Worm (Caenorhabditis elegans): ENCODE measurements around the gene tre-3.

ce11 chrV:11664875-11665384 is 50.8 kb downstream of the tre-3 start, which contains the start of gene ceh-27:
- TF ChIP-seq klf-2 (GFP tag; conservative IDR thresholded peaks at IDR 0.05) (no peak), ztf-23 (GFP tag; IDR thresholded peaks at IDR 0.05) (peak; percentile 26; the same call in 1 of the 2 replicates), flt-1 (GFP tag; IDR thresholded peaks at IDR 0.05) (no peak), med-1 (GFP tag; optimal IDR thresholded peaks at IDR 0.05; ENCODE audit: insufficient read depth) (no peak)

Measured in whole organism, midembryonic.